Worm (Caenorhabditis elegans) whole organism, late embryonic: Measurements from ENCODE around the gene sax-7.

Source experiments
- ceh-14 ChIP-seq: sonication (generic microtip); optimal IDR thresholded peaks from 2 replicates; lab custom pipeline; 2016; ENCODE audit warnings: missing genotype, missing genetic modification characterization, missing compliant biosample characterization
- ceh-18 ChIP-seq: sonication (generic microtip); optimal IDR thresholded peaks from 2 replicates; lab custom pipeline; 2016; ENCODE audit warnings: missing genetic modification characterization, missing compliant biosample characterization
- dmd-4 ChIP-seq: sonication (generic microtip); optimal IDR thresholded peaks from 2 replicates; lab custom pipeline; 2016; ENCODE audit warnings: borderline replicate concordance, missing genetic modification characterization, missing compliant biosample characterization
- elt-2 ChIP-seq: sonication (generic microtip); optimal IDR thresholded peaks from 2 replicates; lab custom pipeline; 2016; ENCODE audit warnings: missing genetic modification reagents, missing genetic modification characterization, missing compliant biosample characterization
- pha-4 ChIP-seq: fragments of 150-350 bp; optimal IDR thresholded peaks from 2 replicates; lab custom pipeline; 2018; ENCODE audit warnings: missing biosample characterization, missing genetic modification reagents, missing genetic modification characterization
- unc-55 ChIP-seq: sonication (generic microtip); optimal IDR thresholded peaks from 2 replicates; lab custom pipeline; 2017; ENCODE audit warnings: missing biosample characterization, missing genetic modification reagents, missing genetic modification characterization

- TF ChIP-seq ceh-18 (tag; lab: Kevin White, UChicago) = no peak
- no peak for TF ChIP-seq dmd-4 (tag; lab: Kevin White, UChicago)
- no peak for TF ChIP-seq unc-55 (GFP tag; lab: Kevin White, UChicago)
- TF ChIP-seq elt-2 (tag; lab: Kevin White, UChicago) = no peak
- TF ChIP-seq ceh-14 (tag; lab: Kevin White, UChicago) = no peak
- no peak for TF ChIP-seq pha-4 (tag; lab: Kevin White, UChicago)
These were observed 29.1 kb downstream of the sax-7 start for ce11 chrIV:8091539-8091938.
